Fruit fly (Drosophila melanogaster) whole organism, embryonic: Measurements from ENCODE around the gene CG3347.

Experiments used
- CG1024 ChIP-seq: fragments of 200-800 bp; sonication (Bioruptor generic); IDR thresholded peaks from 2 replicates; pipeline ENCODE4 v1.3.6; 2022; ENCODE audit warnings: missing biosample characterization, missing genetic modification characterization
- CG11398 ChIP-seq: fragments of 200-800 bp; sonication (Bioruptor generic); optimal IDR thresholded peaks from 2 replicates; lab custom pipeline; 2016; ENCODE audit warnings: missing biosample characterization, missing genetic modification characterization
- CG13123 ChIP-seq: fragments of 200-800 bp; sonication (Bioruptor generic); optimal IDR thresholded peaks from 2 replicates; lab custom pipeline; 2016; ENCODE audit warnings: missing biosample characterization, missing genetic modification characterization
- CG14050 ChIP-seq: fragments of 200-800 bp; sonication (Bioruptor generic); IDR thresholded peaks from 3 replicates; pipeline ENCODE4 v1.3.6; 2022; ENCODE audit warnings: missing biosample characterization, missing genetic modification characterization
- CG14860 ChIP-seq: fragments of 200-800 bp; sonication (Bioruptor generic); IDR thresholded peaks from 3 replicates; pipeline ENCODE4 v1.3.6; 2022; ENCODE audit warnings: missing biosample characterization, missing genetic modification characterization; ENCODE audit not compliant: partially characterized antibody
- CG15073 ChIP-seq: fragments of 200-800 bp; sonication (Bioruptor generic); optimal IDR thresholded peaks from 2 replicates; lab custom pipeline; 2016; ENCODE audit warnings: missing biosample characterization, missing genetic modification characterization
- CG17359 ChIP-seq: fragments of 200-800 bp; sonication (Bioruptor generic); optimal IDR thresholded peaks from 3 replicates; lab custom pipeline; 2018; ENCODE audit warnings: missing biosample characterization, mild to moderate bottlenecking, missing genetic modification characterization, moderate library complexity
- CG1832 ChIP-seq: fragments of 200-800 bp; sonication (Bioruptor generic); optimal IDR thresholded peaks from 2 replicates; lab custom pipeline; 2017; ENCODE audit warnings: missing biosample characterization, mild to moderate bottlenecking, missing genetic modification characterization, inconsistent platforms
- CG2712 ChIP-seq: fragments of 200-800 bp; optimal IDR thresholded peaks from 3 replicates; lab custom pipeline; 2019; ENCODE audit warnings: missing biosample characterization, mild to moderate bottlenecking, missing genetic modification characterization, moderate library complexity
- CG30403 ChIP-seq: fragments of 200-800 bp; sonication (Bioruptor generic); optimal IDR thresholded peaks from 3 replicates; lab custom pipeline; 2016; ENCODE audit warnings: missing biosample characterization, missing genetic modification characterization
- CG32532 ChIP-seq: fragments of 200-800 bp; sonication (Bioruptor generic); IDR thresholded peaks from 2 replicates; pipeline ENCODE4 v1.3.6; 2022; ENCODE audit warnings: missing biosample characterization, missing genetic modification characterization
- CG32767 ChIP-seq: fragments of 200-800 bp; sonication (Bioruptor generic); IDR thresholded peaks from 2 replicates; pipeline ENCODE4 v1.3.6; 2022; ENCODE audit warnings: missing biosample characterization, missing genetic modification characterization
- CG34422 ChIP-seq: fragments of 200-800 bp; sonication (Bioruptor generic); IDR thresholded peaks from 3 replicates; pipeline ENCODE4 v1.3.6; 2022; ENCODE audit warnings: missing biosample characterization, missing genetic modification characterization
- CG4617 ChIP-seq: fragments of 200-800 bp; sonication (Bioruptor generic); optimal IDR thresholded peaks from 3 replicates; lab custom pipeline; 2016; ENCODE audit warnings: missing biosample characterization, missing genetic modification characterization, borderline replicate concordance
- CG4854 ChIP-seq: fragments of 200-800 bp; sonication (Bioruptor generic); optimal IDR thresholded peaks from 2 replicates; lab custom pipeline; 2016; ENCODE audit warnings: missing biosample characterization, missing genetic modification characterization, inconsistent platforms
- CG5180 ChIP-seq: fragments of 200-800 bp; sonication (Bioruptor generic); optimal IDR thresholded peaks from 3 replicates; lab custom pipeline; 2017; ENCODE audit warnings: missing biosample characterization, missing genetic modification characterization, mild to moderate bottlenecking, moderate library complexity, missing genetic modification reagents
- CG6813 ChIP-seq: fragments of 200-800 bp; sonication (Bioruptor generic); optimal IDR thresholded peaks from 2 replicates; lab custom pipeline; 2017; ENCODE audit warnings: missing biosample characterization, missing genetic modification characterization, mild to moderate bottlenecking, moderate library complexity, missing genetic modification reagents
- CG7271 ChIP-seq: fragments of 200-800 bp; sonication (Bioruptor generic); optimal IDR thresholded peaks from 2 replicates; lab custom pipeline; 2018; ENCODE audit warnings: missing biosample characterization, mild to moderate bottlenecking, missing genetic modification characterization, moderate library complexity
- CG7556 ChIP-seq: fragments of 200-800 bp; sonication (Bioruptor generic); optimal IDR thresholded peaks from 2 replicates; lab custom pipeline; 2017; ENCODE audit warnings: missing biosample characterization, mild to moderate bottlenecking, missing genetic modification characterization
- CG7963 ChIP-seq: fragments of 200-800 bp; sonication (Bioruptor generic); IDR thresholded peaks from 3 replicates; pipeline ENCODE4 v1.3.6; 2022; ENCODE audit warnings: missing biosample characterization, missing genetic modification characterization; ENCODE audit not compliant: partially characterized antibody
- CG8089 ChIP-seq: fragments of 200-800 bp; sonication (Bioruptor generic); optimal IDR thresholded peaks from 3 replicates; lab custom pipeline; 2016; ENCODE audit warnings: missing biosample characterization, missing genetic modification characterization
- CG9437 ChIP-seq: fragments of 200-800 bp; sonication (Bioruptor generic); optimal IDR thresholded peaks from 2 replicates; lab custom pipeline; 2018; ENCODE audit warnings: missing biosample characterization, mild to moderate bottlenecking, missing genetic modification characterization
- CG9609 ChIP-seq: fragments of 200-800 bp; sonication (Bioruptor generic); optimal IDR thresholded peaks from 3 replicates; lab custom pipeline; 2016; ENCODE audit warnings: missing biosample characterization, missing genetic modification characterization
- Dll ChIP-seq: fragments of 200-800 bp; sonication (Bioruptor generic); IDR thresholded peaks from 4 replicates; pipeline ENCODE4 v1.3.6; 2022; ENCODE audit warnings: missing biosample characterization, missing genetic modification characterization; ENCODE audit not compliant: partially characterized antibody
- Dref ChIP-seq: fragments of 200-800 bp; sonication (Bioruptor generic); IDR thresholded peaks from 2 replicates; pipeline ENCODE4 v1.3.6; 2022; ENCODE audit warnings: missing biosample characterization, missing genetic modification characterization
- GATAe ChIP-seq: fragments of 200-800 bp; sonication (Bioruptor generic); conservative IDR thresholded peaks from 2 replicates; pipeline ENCODE4 v1.3.6; 2022; ENCODE audit warnings: missing biosample characterization, missing genetic modification characterization
- HLH3B ChIP-seq: fragments of 200-800 bp; sonication (Bioruptor generic); IDR thresholded peaks from 2 replicates; pipeline ENCODE4 v1.3.6; 2022; ENCODE audit warnings: missing biosample characterization, missing genetic modification characterization
- Lhr ChIP-seq: fragments of 200-800 bp; sonication (Bioruptor generic); optimal IDR thresholded peaks from 3 replicates; lab custom pipeline; 2017; ENCODE audit warnings: mild to moderate bottlenecking, missing biosample characterization, missing genetic modification reagents, missing genetic modification characterization
- Myb ChIP-seq: fragments of 200-800 bp; sonication (Bioruptor generic); optimal IDR thresholded peaks from 2 replicates; lab custom pipeline; 2016; ENCODE audit warnings: missing biosample characterization, missing genetic modification characterization
- PHDP ChIP-seq: fragments of 200-800 bp; sonication (Bioruptor generic); optimal IDR thresholded peaks from 3 replicates; lab custom pipeline; 2018; ENCODE audit warnings: missing biosample characterization, mild to moderate bottlenecking, missing genetic modification characterization, moderate library complexity
- ara ChIP-seq: fragments of 200-800 bp; sonication (Bioruptor generic); IDR thresholded peaks from 2 replicates; pipeline ENCODE4 v1.3.6; 2022; ENCODE audit warnings: missing biosample characterization, missing genetic modification characterization
- danr ChIP-seq: fragments of 200-800 bp; sonication (Bioruptor generic); IDR thresholded peaks from 2 replicates; pipeline ENCODE4 v1.3.6; 2022; ENCODE audit warnings: missing biosample characterization, missing genetic modification characterization
- dpn ChIP-seq, 2 experiments: fragments of 200-800 bp; sonication (Bioruptor generic); optimal IDR thresholded peaks; 3 replicates each; lab custom pipeline; 2016; ENCODE audit warnings: missing biosample characterization in 2 of 2, missing genetic modification characterization in 2 of 2
- fd3F ChIP-seq: fragments of 200-800 bp; sonication (Bioruptor generic); optimal IDR thresholded peaks from 2 replicates; lab custom pipeline; 2018; ENCODE audit warnings: missing biosample characterization, mild to moderate bottlenecking, missing genetic modification characterization, moderate library complexity
- gce ChIP-seq: fragments of 200-800 bp; sonication (Bioruptor generic); IDR thresholded peaks from 3 replicates; pipeline ENCODE4 v1.3.6; 2022; ENCODE audit warnings: missing biosample characterization, missing genetic modification characterization
- grau ChIP-seq: fragments of 200-800 bp; optimal IDR thresholded peaks from 3 replicates; lab custom pipeline; 2019; ENCODE audit warnings: missing biosample characterization, mild to moderate bottlenecking, missing genetic modification characterization, moderate library complexity
- gro ChIP-seq: fragments of 200-800 bp; sonication (Bioruptor generic); optimal IDR thresholded peaks from 2 replicates; lab custom pipeline; 2016; ENCODE audit warnings: missing biosample characterization, missing genetic modification characterization
- kay ChIP-seq: fragments of 200-800 bp; sonication (Bioruptor generic); optimal IDR thresholded peaks from 2 replicates; lab custom pipeline; 2016; ENCODE audit warnings: missing biosample characterization, missing genetic modification characterization
- onecut ChIP-seq: fragments of 200-800 bp; sonication (Bioruptor generic); IDR thresholded peaks from 2 replicates; pipeline ENCODE4 v1.3.6; 2022; ENCODE audit warnings: missing biosample characterization, missing genetic modification characterization
- pan ChIP-seq, 4 experiments: fragments of >200 bp in 3 of 4; fragments of 200-800 bp in 1 of 4; sonication (Bioruptor generic) in 1 of 4; optimal IDR thresholded peaks in 3 of 4; IDR thresholded peaks in 1 of 4; 2 replicates each; pipeline versions ENCODE4 v1.3.6 to Lab custom; 2017 to 2022; ENCODE audit warnings: missing biosample characterization in 2 of 4, missing genetic modification characterization in 2 of 4, mixed read lengths in 1 of 4
- pb ChIP-seq: fragments of 200-800 bp; sonication (Bioruptor generic); optimal IDR thresholded peaks from 3 replicates; lab custom pipeline; 2016; ENCODE audit warnings: missing biosample characterization, missing genetic modification characterization
- salm ChIP-seq: fragments of 200-800 bp; sonication (Bioruptor generic); optimal IDR thresholded peaks from 2 replicates; lab custom pipeline; 2018; ENCODE audit warnings: missing biosample characterization, mild to moderate bottlenecking, missing genetic modification characterization
- shn ChIP-seq: fragments of 200-800 bp; sonication (Bioruptor generic); optimal IDR thresholded peaks from 3 replicates; lab custom pipeline; 2016; ENCODE audit warnings: missing biosample characterization, missing genetic modification characterization
- so ChIP-seq: fragments of 200-800 bp; sonication (Bioruptor generic); IDR thresholded peaks from 3 replicates; pipeline ENCODE4 v1.3.6; 2022; ENCODE audit warnings: missing biosample characterization, missing genetic modification characterization
- sr ChIP-seq: fragments of 200-800 bp; sonication (Bioruptor generic); IDR thresholded peaks from 3 replicates; pipeline ENCODE4 v1.3.6; 2022; ENCODE audit warnings: missing biosample characterization, missing genetic modification characterization
- tgo ChIP-seq: fragments of 200-800 bp; sonication (Bioruptor generic); IDR thresholded peaks from 3 replicates; pipeline ENCODE4 v1.3.6; 2022; ENCODE audit warnings: missing biosample characterization, missing genetic modification characterization
- zf30C ChIP-seq: fragments of 200-800 bp; sonication (Bioruptor generic); optimal IDR thresholded peaks from 3 replicates; lab custom pipeline; 2018; ENCODE audit warnings: missing biosample characterization, mild to moderate bottlenecking, missing genetic modification characterization
- zfh1 ChIP-seq: fragments of 200-800 bp; sonication (Bioruptor generic); IDR thresholded peaks from 3 replicates; pipeline ENCODE4 v1.3.6; 2022; ENCODE audit warnings: missing biosample characterization, missing genetic modification characterization

The CG3347 gene

DNA sequence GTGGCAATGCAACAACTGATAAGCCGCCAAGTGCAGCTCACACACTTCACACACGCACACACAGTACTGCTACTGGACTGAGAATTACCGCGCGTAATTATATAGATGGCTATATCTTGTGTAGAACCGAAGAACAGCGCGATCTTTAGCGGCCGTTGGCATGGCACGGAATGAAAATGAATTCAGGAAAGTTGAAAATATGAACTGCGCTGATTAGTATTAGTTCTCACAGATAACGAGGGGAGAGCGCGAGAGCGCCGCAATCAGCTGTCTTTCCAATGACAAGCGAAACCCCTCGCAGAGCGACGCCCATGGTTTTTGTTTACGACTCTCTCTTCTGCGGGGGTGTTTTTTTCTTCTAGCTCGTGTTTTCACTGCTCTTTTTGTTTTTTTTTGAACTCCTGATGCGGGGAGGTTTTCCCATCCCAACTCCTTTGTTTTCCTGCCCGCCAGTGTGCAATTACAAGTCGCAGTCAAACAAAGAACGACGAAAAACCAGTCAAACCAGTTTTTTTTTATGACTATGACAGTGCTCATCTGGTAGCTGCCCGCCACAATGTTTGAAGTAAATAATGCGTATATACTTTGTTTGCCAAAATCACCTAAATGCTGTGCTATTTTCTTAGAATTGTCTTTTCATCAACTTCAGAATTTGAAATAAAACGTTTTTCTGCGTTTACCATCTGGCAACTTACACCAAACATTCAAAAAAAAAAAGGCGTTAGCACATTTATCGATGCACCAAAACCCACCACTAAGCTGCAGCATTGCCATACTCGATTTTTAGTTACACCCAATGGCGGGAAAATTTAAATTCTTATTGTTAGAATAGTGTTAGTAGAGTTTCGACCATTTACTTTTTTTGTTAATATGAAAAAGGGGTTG is 34.0 kb downstream of the CG3347 start, which contains the start of gene CG9663 (continued):
- no peak for TF ChIP-seq grau (tag; lab: Kevin White, UChicago)
- no peak for TF ChIP-seq salm (tag; lab: Kevin White, UChicago)
- peak; percentile 29 for TF ChIP-seq pb (GFP tag; lab: Kevin White, UChicago)
- no peak for TF ChIP-seq gro (GFP tag; lab: Kevin White, UChicago)
- TF ChIP-seq CG1832 = no peak
- no peak for TF ChIP-seq gce
- 0 out of 2 replicates have a peak, but pooled peaks have one; percentile 23 for TF ChIP-seq ara
- TF ChIP-seq onecut (GFP tag; lab: Robert Waterston, UW) = peak; percentile 48
- peak; percentile 82 for TF ChIP-seq Dref
- TF ChIP-seq CG15073 = peak; percentile 25
- TF ChIP-seq CG32532 (GFP tag; lab: Robert Waterston, UW) = 0 out of 2 replicates have a peak, but pooled peaks have one; percentile 46
- TF ChIP-seq PHDP (tag; lab: Kevin White, UChicago) = peak; percentile 29
- peak; percentile 92 for TF ChIP-seq sr (GFP tag; lab: Robert Waterston, UW)
- TF ChIP-seq CG13123 (GFP tag; lab: Kevin White, UChicago) = no peak
- TF ChIP-seq HLH3B (GFP tag; lab: Robert Waterston, UW) = peak; percentile 40; the same call in 1 of the 2 replicates
- no peak for TF ChIP-seq CG7556 (GFP tag; lab: Kevin White, UChicago)
- no peak for TF ChIP-seq CG5180
- no peak for TF ChIP-seq CG9437
- TF ChIP-seq CG14050 (GFP tag; lab: Robert Waterston, UW) = 0 out of 3 replicates have a peak, but pooled peaks have one; percentile 9
- TF ChIP-seq kay (GFP tag; lab: Kevin White, UChicago) = no peak
- TF ChIP-seq Myb = peak; percentile 99
- no peak for TF ChIP-seq CG11398
- peak; percentile 67; the same call in 1 of the 3 replicates for TF ChIP-seq CG34422
- no peak for TF ChIP-seq CG6813 (GFP tag; lab: Kevin White, UChicago)
- TF ChIP-seq CG4617 (GFP tag; lab: Kevin White, UChicago) = no peak
- TF ChIP-seq dpn (GFP tag; optimal IDR thresholded peaks at IDR 0.05; lab: Kevin White, UChicago) = peak; percentile 14 to 34
- TF ChIP-seq CG30403 (GFP tag; lab: Kevin White, UChicago) = no peak
- TF ChIP-seq pan (optimal IDR thresholded peaks at IDR 0.05; lab: Kevin White, UChicago) = no peak
- no peak for TF ChIP-seq pan (GFP tag; optimal IDR thresholded peaks at IDR 0.05 in 1 of 2, IDR thresholded peaks at IDR 0.05 in 1 of 2)
- TF ChIP-seq shn = peak; percentile 50
- peak; percentile 43; the same call in 2 of the 4 replicates for TF ChIP-seq Dll (GFP tag; lab: Robert Waterston, UW)
- no peak for TF ChIP-seq CG7963
- no peak for TF ChIP-seq zfh1 (GFP tag; lab: Robert Waterston, UW)
- no peak for TF ChIP-seq CG8089 (GFP tag; lab: Kevin White, UChicago)
- TF ChIP-seq tgo (GFP tag; lab: Robert Waterston, UW) = no peak
- TF ChIP-seq GATAe (GFP tag; lab: Robert Waterston, UW) = peak; percentile 70
- TF ChIP-seq CG1024 (GFP tag; lab: Robert Waterston, UW) = no peak
- no peak for TF ChIP-seq CG14860 (GFP tag; lab: Robert Waterston, UW)
- no peak for TF ChIP-seq CG4854 (GFP tag; lab: Kevin White, UChicago)
- no peak for TF ChIP-seq CG7271 (tag; lab: Kevin White, UChicago)
- no peak for TF ChIP-seq danr (GFP tag; lab: Robert Waterston, UW)
- TF ChIP-seq CG17359 (tag; lab: Kevin White, UChicago) = no peak
- TF ChIP-seq CG2712 (tag; lab: Kevin White, UChicago) = peak; percentile 33
- TF ChIP-seq fd3F (GFP tag; lab: Kevin White, UChicago) = no peak
- no peak for TF ChIP-seq zf30C (GFP tag; lab: Kevin White, UChicago)
- TF ChIP-seq CG32767 (GFP tag; lab: Robert Waterston, UW) = no peak
- no peak for TF ChIP-seq CG9609
- TF ChIP-seq Lhr (GFP tag; lab: Kevin White, UChicago) = peak; percentile 57
- peak; percentile 42; the same call in 1 of the 3 replicates for TF ChIP-seq so (GFP tag; lab: Robert Waterston, UW)
